Worm (Caenorhabditis elegans) whole organism, L4/young adult: ENCODE data around the gene clec-207.
"Not testable (repeated sequence)": the region's sequence is repeated elsewhere in the genome, so short reads cannot be mapped to it uniquely, and the experiment has no call there.

Source experiments
- W03F9.2 ChIP-seq: fragments of 150-350 bp; optimal IDR thresholded peaks from 2 replicates; lab custom pipeline; 2014; ENCODE audit warnings: missing biosample characterization, missing genetic modification characterization
- dao-5 ChIP-seq: sonication (generic microtip); optimal IDR thresholded peaks from 2 replicates; lab custom pipeline; 2016; ENCODE audit warnings: missing genotype, missing genetic modification characterization, moderate library complexity, missing compliant biosample characterization
- him-1 ChIP-seq: sonication (generic microtip); optimal IDR thresholded peaks from 2 replicates; lab custom pipeline; 2016; ENCODE audit warnings: missing genotype, missing genetic modification reagents, missing genetic modification characterization, missing compliant biosample characterization

clec-207 gene

ce11 chrV:2119529-2119928, 23.7 kb downstream of the clec-207 start, which contains the start of gene F22F7.11:
F22F7.11 (plus strand) TSS chrV:2119829.
- no peak for TF ChIP-seq W03F9.2 (tag; lab: Kevin White, UChicago)
- TF ChIP-seq him-1 (tag; lab: Kevin White, UChicago), result no peak
- TF ChIP-seq dao-5 (tag; lab: Kevin White, UChicago), result no peak

DNA sequence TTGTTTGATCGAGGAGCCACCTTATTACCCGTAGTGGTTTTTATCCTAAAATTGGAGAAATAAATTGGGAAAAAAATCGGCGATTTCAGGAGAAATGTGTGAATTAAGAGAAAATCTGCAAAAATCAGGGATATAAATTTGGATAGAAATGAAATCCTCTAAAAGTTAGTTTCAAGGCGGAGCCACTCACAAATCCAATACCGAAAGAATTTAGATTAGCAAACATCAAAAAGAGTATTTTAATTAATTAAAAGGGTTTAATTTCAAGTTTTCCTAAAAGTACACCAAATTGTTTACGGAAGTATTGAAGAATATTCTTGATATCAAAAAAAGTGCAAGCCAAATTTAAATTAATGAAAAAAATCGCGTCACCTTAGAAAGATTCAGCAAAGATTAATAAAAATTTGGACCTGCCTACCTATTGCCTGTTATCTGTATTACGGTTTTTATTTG, 26.1 kb downstream of the clec-207 start, which contains the start of gene F22F7.8:
F22F7.8 (minus strand) TSS at position 51 of the 453 bp plus-strand sequence.
- TF ChIP-seq him-1 (tag; lab: Kevin White, UChicago) (no peak), W03F9.2 (tag; lab: Kevin White, UChicago) (no peak), dao-5 (tag; lab: Kevin White, UChicago) (no peak)

DNA sequence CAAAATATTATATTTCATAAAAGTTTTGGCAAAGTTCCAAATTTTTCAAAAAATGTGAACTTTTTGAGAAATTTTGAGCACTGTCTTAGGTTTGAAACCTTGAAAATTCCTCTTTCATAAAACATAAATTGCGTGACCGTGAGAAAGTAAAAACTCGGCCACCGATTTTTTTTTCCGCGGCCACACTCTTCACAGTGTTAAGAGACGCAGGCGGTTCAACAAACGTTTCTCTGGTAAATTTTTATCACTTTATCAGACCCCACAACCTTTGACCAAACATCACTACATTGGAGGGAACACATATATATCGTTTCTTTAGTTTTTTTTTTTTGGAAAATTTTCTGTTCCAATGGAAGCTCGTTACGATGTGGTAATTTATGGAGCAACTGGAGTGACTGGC, 26.6 kb downstream of the clec-207 start, which contains the start of gene F22F7.2:
F22F7.2 (plus strand) TSS at position 266 of the 400 bp plus-strand sequence.
- TF ChIP-seq him-1 (tag; lab: Kevin White, UChicago) (no peak), dao-5 (tag; lab: Kevin White, UChicago) (no peak), W03F9.2 (tag; lab: Kevin White, UChicago) (no peak)

DNA sequence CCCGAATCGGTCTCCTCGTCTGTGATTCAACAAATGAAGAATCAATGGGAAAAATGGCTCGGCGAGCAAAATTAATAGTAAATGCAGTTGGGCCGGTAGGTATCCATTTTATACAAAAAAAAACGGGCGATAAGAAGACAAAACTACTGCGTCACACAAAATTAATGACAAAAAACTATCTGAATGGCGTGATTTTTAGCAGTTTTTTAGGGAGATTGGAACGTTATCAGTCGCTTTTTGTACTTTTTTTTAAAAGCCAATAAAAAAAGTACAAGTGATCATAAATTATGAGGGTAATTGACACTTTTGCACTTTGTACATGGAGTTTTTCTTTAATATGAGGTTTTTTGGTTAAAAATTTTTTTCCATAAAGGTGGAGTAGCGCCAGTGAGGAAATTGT, 27.3 kb downstream of the clec-207 start:
- no peak for TF ChIP-seq W03F9.2 (tag; lab: Kevin White, UChicago)

ce11 chrV:2126554-2126953, 30.7 kb downstream of the clec-207 start:
- TF ChIP-seq dao-5 (tag; lab: Kevin White, UChicago) (no peak), W03F9.2 (tag; lab: Kevin White, UChicago) (no peak), him-1 (tag; lab: Kevin White, UChicago) (no peak)

DNA sequence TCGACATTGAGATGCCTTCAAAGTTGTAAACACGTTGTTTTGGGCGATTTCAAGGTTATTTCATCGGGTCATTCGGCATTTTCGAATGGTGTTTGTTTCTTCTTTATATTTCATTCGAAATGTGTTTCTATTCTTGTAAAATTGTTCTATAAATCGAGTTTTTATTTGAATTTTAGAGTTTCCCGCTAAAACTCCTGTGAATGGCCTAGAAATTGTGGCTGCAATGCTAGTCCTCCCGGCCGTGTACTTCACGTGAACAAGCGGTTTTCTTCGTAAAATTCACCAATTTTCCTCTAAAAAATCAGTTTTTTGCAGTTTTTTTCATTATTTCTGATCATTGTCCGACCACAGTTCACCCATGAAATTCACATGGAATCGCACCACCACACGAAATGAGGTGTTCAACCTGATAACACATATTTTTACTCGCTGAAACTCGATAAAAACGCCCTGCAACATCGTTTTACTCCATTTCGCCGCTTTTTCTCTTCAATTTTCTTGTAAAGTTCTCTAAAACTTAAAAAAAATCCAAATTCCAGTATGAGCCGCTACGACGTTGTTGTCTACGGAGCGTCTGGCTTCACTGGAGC, 31.2 kb downstream of the clec-207 start, which contains the start of gene ldp-1:
ldp-1 (plus strand) TSS at position 540 of the 590 bp plus-strand sequence.
- TF ChIP-seq him-1 (tag; lab: Kevin White, UChicago) (peak; percentile 75), W03F9.2 (tag; lab: Kevin White, UChicago) (peak; percentile 63), dao-5 (tag; lab: Kevin White, UChicago) (no peak)

ce11 chrV:2132675-2133074, 36.8 kb downstream of the clec-207 start:
- TF ChIP-seq dao-5 (tag; lab: Kevin White, UChicago) (no peak), him-1 (tag; lab: Kevin White, UChicago) (no peak), W03F9.2 (tag; lab: Kevin White, UChicago) (no peak)

DNA sequence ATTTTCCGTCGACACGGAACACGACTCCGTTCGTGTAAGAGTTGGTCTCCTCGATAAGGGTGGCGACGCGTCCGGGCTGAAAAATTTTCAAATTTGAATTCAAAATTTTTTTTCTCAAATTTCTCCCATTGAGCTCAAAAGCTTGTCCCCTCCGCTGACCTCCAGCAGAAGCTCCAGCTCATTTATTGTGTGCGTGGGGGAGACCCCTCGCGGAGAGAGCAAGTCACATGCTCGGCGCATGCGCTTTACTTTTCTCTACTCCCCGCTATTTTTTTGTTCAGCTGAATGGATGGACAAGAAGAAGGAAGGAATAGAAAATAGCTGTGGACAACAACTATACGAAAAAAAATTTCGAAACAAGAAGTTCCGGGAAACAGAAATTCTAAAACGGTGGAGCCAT, 37.6 kb downstream of the clec-207 start:
- no peak for TF ChIP-seq W03F9.2 (tag; lab: Kevin White, UChicago)
- TF ChIP-seq him-1 (tag; lab: Kevin White, UChicago), result peak; percentile 86

ce11 chrV:2134340-2134739, 38.5 kb downstream of the clec-207 start:
- no peak for TF ChIP-seq W03F9.2 (tag; lab: Kevin White, UChicago)
- no peak for TF ChIP-seq dao-5 (tag; lab: Kevin White, UChicago)
- no peak for TF ChIP-seq him-1 (tag; lab: Kevin White, UChicago)

ce11 chrV:2135323-2135722, 39.5 kb downstream of the clec-207 start:
- TF ChIP-seq him-1 (tag; lab: Kevin White, UChicago) (peak; percentile 42), W03F9.2 (tag; lab: Kevin White, UChicago) (no peak)

DNA sequence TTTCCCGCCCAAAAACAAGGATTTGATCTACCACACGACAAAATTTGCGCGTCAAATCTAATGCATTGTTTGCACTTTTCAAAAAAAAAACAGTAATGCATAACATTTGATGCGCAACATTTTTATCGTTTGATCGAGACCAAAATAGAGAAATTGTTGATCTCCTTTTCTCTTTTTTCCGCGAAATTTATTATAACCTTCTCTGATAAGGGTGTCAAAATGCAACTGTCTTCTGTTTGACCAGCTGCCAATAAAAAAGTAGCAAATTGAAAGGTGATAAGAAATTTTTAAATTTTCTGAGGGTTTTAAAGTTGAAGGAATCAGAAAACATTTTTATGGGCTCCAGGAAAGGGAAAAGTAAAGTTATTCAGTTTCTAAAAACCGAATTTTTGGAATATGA, 41.1 kb downstream of the clec-207 start:
- no peak for TF ChIP-seq him-1 (tag; lab: Kevin White, UChicago)
- no peak for TF ChIP-seq W03F9.2 (tag; lab: Kevin White, UChicago)
- TF ChIP-seq dao-5 (tag; lab: Kevin White, UChicago), result no peak

DNA sequence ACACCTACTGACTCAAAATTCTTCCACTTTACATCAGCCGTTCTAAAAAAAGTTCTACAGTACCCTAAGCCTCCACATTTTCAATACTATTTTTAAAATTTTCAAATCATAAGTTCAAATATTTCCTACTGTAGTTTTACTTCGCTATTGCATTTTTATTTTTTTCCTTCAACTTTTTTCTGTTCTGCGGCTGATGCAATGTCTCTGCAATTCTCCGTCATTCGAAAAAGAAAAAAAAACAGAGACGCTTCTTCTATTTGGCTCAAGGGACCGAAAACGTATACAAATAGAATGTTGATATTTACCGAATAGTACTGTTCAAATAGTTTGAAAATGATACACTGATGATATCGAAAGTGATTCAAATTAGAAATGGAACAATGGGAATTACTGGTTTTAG, 42.4 kb downstream of the clec-207 start:
- peak; percentile 23 for TF ChIP-seq him-1 (tag; lab: Kevin White, UChicago)
- TF ChIP-seq W03F9.2 (tag; lab: Kevin White, UChicago), result no peak

ce11 chrV:2139918-2140317, 44.0 kb downstream of the clec-207 start, which contains the start of gene F22F7.7:
F22F7.7 (minus strand) TSS chrV:2140042.
- no peak for TF ChIP-seq him-1 (tag; lab: Kevin White, UChicago)
- no peak for TF ChIP-seq dao-5 (tag; lab: Kevin White, UChicago)
- TF ChIP-seq W03F9.2 (tag; lab: Kevin White, UChicago), result no peak

DNA sequence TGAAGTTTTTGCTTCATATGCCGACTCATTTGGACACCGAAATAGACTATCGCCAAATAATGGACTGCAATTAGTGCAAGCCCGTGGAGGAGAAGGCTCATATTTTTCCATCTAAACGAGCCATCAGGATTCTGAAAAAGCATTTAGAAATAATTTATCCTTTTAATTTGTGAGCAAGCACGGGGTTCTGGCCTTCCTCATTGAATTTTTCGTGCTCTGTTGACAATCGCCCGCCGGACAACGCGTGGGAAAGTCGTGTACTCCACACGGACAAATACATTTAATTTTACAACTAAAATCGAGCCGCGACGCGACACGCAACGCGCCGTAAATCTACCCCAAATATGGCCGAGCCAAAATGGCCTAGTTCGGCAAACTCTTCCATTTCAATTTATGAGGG, 48.5 kb downstream of the clec-207 start, which contains the start of gene F22F7.12:
F22F7.12 (minus strand) TSS at position 101 of the 400 bp plus-strand sequence.
- TF ChIP-seq dao-5, him-1, W03F9.2 (tag; lab: Kevin White, UChicago): not testable (repeated sequence)
